Worm (Caenorhabditis elegans) whole organism, mixed stage, embryonic: Measurements from ENCODE around the gene C18A3.3.

Experiments used
- blmp-1 ChIP-seq: fragments of 150-350 bp; optimal IDR thresholded peaks from 2 replicates; lab custom pipeline; 2014; ENCODE audit warnings: missing biosample characterization, missing genetic modification characterization
- ceh-43 ChIP-seq: fragments of 200-800 bp; sonication (Bioruptor generic); optimal IDR thresholded peaks from 2 replicates; lab custom pipeline; 2018; ENCODE audit warnings: mild to moderate bottlenecking, missing genetic modification characterization, moderate library complexity, missing compliant biosample characterization
- drap-1 ChIP-seq: fragments of 200-800 bp; sonication (Bioruptor generic); optimal IDR thresholded peaks from 3 replicates; lab custom pipeline; 2018; ENCODE audit warnings: mild to moderate bottlenecking, missing genetic modification characterization, missing compliant biosample characterization
- elt-3 ChIP-seq: fragments of 150-350 bp; optimal IDR thresholded peaks from 2 replicates; lab custom pipeline; 2014; ENCODE audit warnings: missing biosample characterization, missing genetic modification characterization
- lin-13 ChIP-seq: fragments of 150-350 bp; optimal IDR thresholded peaks from 2 replicates; lab custom pipeline; 2014; ENCODE audit warnings: missing biosample characterization, missing genetic modification characterization
- lsy-2 ChIP-seq: fragments of 150-350 bp; optimal IDR thresholded peaks from 2 replicates; lab custom pipeline; 2014; ENCODE audit warnings: missing biosample characterization, missing genetic modification characterization
- nhr-237 ChIP-seq: fragments of 150-350 bp; optimal IDR thresholded peaks from 2 replicates; lab custom pipeline; 2014; ENCODE audit warnings: missing biosample characterization, missing genetic modification characterization
- nhr-76 ChIP-seq: sonication (generic microtip); optimal IDR thresholded peaks from 2 replicates; lab custom pipeline; 2017; ENCODE audit warnings: missing biosample characterization, missing genetic modification characterization
- pha-4 ChIP-seq: fragments of 150-350 bp; optimal IDR thresholded peaks from 2 replicates; lab custom pipeline; 2018; ENCODE audit warnings: missing biosample characterization, missing genetic modification reagents, missing genetic modification characterization
- tbx-8 ChIP-seq: fragments of 200-800 bp; sonication (Bioruptor generic); optimal IDR thresholded peaks from 2 replicates; lab custom pipeline; 2018; ENCODE audit warnings: mild to moderate bottlenecking, missing genetic modification characterization, moderate library complexity, missing compliant biosample characterization
- unc-39 ChIP-seq: fragments of 150-350 bp; optimal IDR thresholded peaks from 2 replicates; lab custom pipeline; 2014; ENCODE audit warnings: missing biosample characterization, missing genetic modification characterization
- ztf-11 ChIP-seq: fragments of 150-350 bp; optimal IDR thresholded peaks from 2 replicates; lab custom pipeline; 2014; ENCODE audit warnings: missing biosample characterization, missing genetic modification characterization

ce11 chrII:5751353-5751752 is 35.2 kb downstream of the C18A3.3 start:
- TF ChIP-seq nhr-76 (tag; lab: Kevin White, UChicago) (no peak), unc-39 (tag; lab: Kevin White, UChicago) (no peak), lsy-2 (tag; lab: Kevin White, UChicago) (no peak), drap-1 (GFP tag; lab: Kevin White, UChicago) (no peak), nhr-237 (tag; lab: Kevin White, UChicago) (no peak), lin-13 (tag; lab: Kevin White, UChicago) (no peak), elt-3 (tag; lab: Kevin White, UChicago) (no peak), blmp-1 (tag; lab: Kevin White, UChicago) (no peak), ceh-43 (GFP tag; lab: Kevin White, UChicago) (no peak), ztf-11 (tag; lab: Kevin White, UChicago) (no peak), tbx-8 (no peak), pha-4 (tag; lab: Kevin White, UChicago) (no peak)
